Fruit fly (Drosophila melanogaster) whole organism, wandering third instar larva: ENCODE measurements around the gene emei.

Experiments
- CG32264 ChIP-seq: fragments of 200-800 bp; sonication (Bioruptor generic); optimal IDR thresholded peaks from 2 replicates; lab custom pipeline; 2016; ENCODE audit warnings: missing biosample characterization, missing genetic modification characterization
- CG9705 ChIP-seq: fragments of 200-800 bp; sonication (Bioruptor generic); optimal IDR thresholded peaks from 2 replicates; lab custom pipeline; 2018; ENCODE audit warnings: missing biosample characterization, mild to moderate bottlenecking, missing genetic modification characterization
- CrebA ChIP-seq: fragments of 200-800 bp; sonication (Bioruptor generic); optimal IDR thresholded peaks from 2 replicates; lab custom pipeline; 2016; ENCODE audit warnings: missing biosample characterization, mild to moderate bottlenecking, missing genetic modification characterization, borderline replicate concordance
- Dif ChIP-seq: fragments of 200-275, 200-300 bp; sonication (Bioruptor generic); optimal IDR thresholded peaks from 2 replicates; lab custom pipeline; 2018; ENCODE audit warnings: missing biosample characterization, missing genetic modification characterization; ENCODE audit not compliant: partially characterized antibody
- GATAd ChIP-seq: sonication (Bioruptor generic); optimal IDR thresholded peaks from 2 replicates; lab custom pipeline; 2016; ENCODE audit warnings: missing biosample characterization, missing genetic modification characterization
- HLH106 ChIP-seq: fragments of 200-800 bp; optimal IDR thresholded peaks from 3 replicates; lab custom pipeline; 2019; ENCODE audit warnings: missing biosample characterization, mild to moderate bottlenecking, missing genetic modification characterization, moderate library complexity
- Hnf4 ChIP-seq: fragments of 200-800 bp; sonication (Bioruptor generic); optimal IDR thresholded peaks from 2 replicates; lab custom pipeline; 2016; ENCODE audit warnings: missing biosample characterization, mild to moderate bottlenecking, missing genetic modification characterization
- Hr78 ChIP-seq: fragments of >200 bp; optimal IDR thresholded peaks from 2 replicates; lab custom pipeline; 2017; ENCODE audit warnings: missing biosample characterization, missing genetic modification characterization
- Hr83 ChIP-seq: fragments of 200-300 bp; sonication (Bioruptor generic); optimal IDR thresholded peaks from 2 replicates; lab custom pipeline; 2016; ENCODE audit warnings: missing biosample characterization, mild to moderate bottlenecking, missing genetic modification characterization, moderate library complexity; ENCODE audit not compliant: poor library complexity, severe bottlenecking
- Jra ChIP-seq: sonication (Bioruptor generic); optimal IDR thresholded peaks from 2 replicates; lab custom pipeline; 2016; ENCODE audit warnings: missing biosample characterization, missing genetic modification characterization
- Mio ChIP-seq: sonication (Bioruptor generic); optimal IDR thresholded peaks from 2 replicates; lab custom pipeline; 2016; ENCODE audit warnings: missing biosample characterization, missing genetic modification characterization
- Myc ChIP-seq: fragments of >200 bp; optimal IDR thresholded peaks from 2 replicates; lab custom pipeline; 2017
- N ChIP-seq: fragments of >200 bp; optimal IDR thresholded peaks from 2 replicates; lab custom pipeline; 2018; ENCODE audit warnings: missing biosample characterization, missing external identifiers, missing genetic modification characterization
- OdsH ChIP-seq: fragments of 200-800 bp; sonication (Bioruptor generic); optimal IDR thresholded peaks from 2 replicates; lab custom pipeline; 2016; ENCODE audit warnings: missing biosample characterization, mild to moderate bottlenecking, missing genetic modification characterization
- Rel ChIP-seq, 2 experiments: fragments of 200-800 bp; sonication (Bioruptor generic) in 1 of 2; optimal IDR thresholded peaks; 2 replicates in 1 of 2; 3 replicates in 1 of 2; lab custom pipeline; 2016 to 2019; ENCODE audit warnings: mild to moderate bottlenecking in 2 of 2, missing biosample characterization in 2 of 2, missing genetic modification characterization in 2 of 2, moderate library complexity in 1 of 2
- Sp1 ChIP-seq: fragments of 200-800 bp; sonication (Bioruptor generic); optimal IDR thresholded peaks from 3 replicates; lab custom pipeline; 2019; ENCODE audit warnings: missing biosample characterization, mild to moderate bottlenecking, missing genetic modification characterization, moderate library complexity
- Vsx2 ChIP-seq: fragments of 200-300, 225-300 bp; sonication (Bioruptor generic); optimal IDR thresholded peaks from 2 replicates; lab custom pipeline; 2018; ENCODE audit warnings: missing biosample characterization, missing genetic modification characterization; ENCODE audit not compliant: partially characterized antibody
- br ChIP-seq: fragments of 200-800 bp; sonication (Bioruptor generic); optimal IDR thresholded peaks from 2 replicates; lab custom pipeline; 2016; ENCODE audit warnings: missing biosample characterization, missing genetic modification characterization
- brk ChIP-seq: fragments of 200-800 bp; sonication (Bioruptor generic); optimal IDR thresholded peaks from 2 replicates; lab custom pipeline; 2016; ENCODE audit warnings: missing biosample characterization, mild to moderate bottlenecking, missing genetic modification characterization
- dl ChIP-seq, 2 experiments: fragments of 175-275, 200-275 bp in 1 of 2; fragments of 200-275 bp in 1 of 2; sonication (Bioruptor generic); optimal IDR thresholded peaks; lab custom pipeline; 2018; ENCODE audit warnings: mild to moderate bottlenecking in 2 of 2, missing biosample characterization in 2 of 2, missing genetic modification characterization in 2 of 2, moderate library complexity in 2 of 2; ENCODE audit not compliant: partially characterized antibody in 2 of 2, insufficient read depth in 1 of 2
- dmrt93B ChIP-seq: fragments of 200-800 bp; sonication (Bioruptor generic); optimal IDR thresholded peaks from 2 replicates; lab custom pipeline; 2018; ENCODE audit warnings: missing biosample characterization, mild to moderate bottlenecking, missing genetic modification characterization
- dsf ChIP-seq: sonication (Bioruptor generic); optimal IDR thresholded peaks from 2 replicates; lab custom pipeline; 2016; ENCODE audit warnings: missing biosample characterization, missing genetic modification characterization, borderline replicate concordance
- ey ChIP-seq: fragments of 200-800 bp; sonication (Bioruptor generic); optimal IDR thresholded peaks from 2 replicates; lab custom pipeline; 2016; ENCODE audit warnings: missing biosample characterization, missing genetic modification characterization
- foxo ChIP-seq, 2 experiments: fragments of 200-800 bp; sonication (Bioruptor generic); optimal IDR thresholded peaks; 2 replicates in 1 of 2; 3 replicates in 1 of 2; lab custom pipeline; 2016 to 2017; ENCODE audit warnings: missing biosample characterization in 2 of 2, missing genetic modification characterization in 2 of 2
- fru ChIP-seq: fragments of 200-800 bp; sonication (Bioruptor generic); optimal IDR thresholded peaks from 3 replicates; lab custom pipeline; 2016; ENCODE audit warnings: missing biosample characterization, mild to moderate bottlenecking, missing genetic modification characterization
- h ChIP-seq: fragments of 200-800 bp; sonication (Bioruptor generic); optimal IDR thresholded peaks from 3 replicates; lab custom pipeline; 2016; ENCODE audit warnings: missing biosample characterization, mild to moderate bottlenecking, missing genetic modification characterization
- jim ChIP-seq: fragments of 175-275, 200-325 bp; sonication (Bioruptor generic); optimal IDR thresholded peaks from 2 replicates; lab custom pipeline; 2016; ENCODE audit warnings: missing biosample characterization, mild to moderate bottlenecking, missing genetic modification characterization
- lola ChIP-seq: fragments of >200 bp; optimal IDR thresholded peaks from 2 replicates; lab custom pipeline; 2017; ENCODE audit warnings: missing biosample characterization, missing genetic modification characterization
- pan ChIP-seq: fragments of >200 bp; optimal IDR thresholded peaks from 2 replicates; lab custom pipeline; 2017
- psq ChIP-seq: fragments of 200-800 bp; sonication (Bioruptor generic); optimal IDR thresholded peaks from 3 replicates; lab custom pipeline; 2017; ENCODE audit warnings: missing biosample characterization, mild to moderate bottlenecking, missing genetic modification characterization, moderate library complexity
- rgr ChIP-seq: fragments of 200-800 bp; sonication (Bioruptor generic); optimal IDR thresholded peaks from 3 replicates; lab custom pipeline; 2016; ENCODE audit warnings: missing biosample characterization, mild to moderate bottlenecking, missing genetic modification characterization
- sage ChIP-seq: fragments of 200-800 bp; sonication (Bioruptor generic); optimal IDR thresholded peaks from 2 replicates; lab custom pipeline; 2016; ENCODE audit warnings: missing biosample characterization, mild to moderate bottlenecking, missing genetic modification characterization
- sv ChIP-seq: fragments of 200-800 bp; sonication (Bioruptor generic); optimal IDR thresholded peaks from 3 replicates; lab custom pipeline; 2016; ENCODE audit warnings: missing biosample characterization, missing genetic modification characterization
- tai ChIP-seq: sonication (Bioruptor generic); optimal IDR thresholded peaks from 2 replicates; lab custom pipeline; 2016; ENCODE audit warnings: missing biosample characterization, missing genetic modification characterization
- usp ChIP-seq: fragments of >200 bp; optimal IDR thresholded peaks from 2 replicates; lab custom pipeline; 2017; ENCODE audit warnings: missing biosample characterization, missing genetic modification characterization
- woc ChIP-seq: sonication (Bioruptor generic); optimal IDR thresholded peaks from 2 replicates; lab custom pipeline; 2016; ENCODE audit warnings: missing biosample characterization, mild to moderate bottlenecking, missing genetic modification characterization

The emei gene

DNA sequence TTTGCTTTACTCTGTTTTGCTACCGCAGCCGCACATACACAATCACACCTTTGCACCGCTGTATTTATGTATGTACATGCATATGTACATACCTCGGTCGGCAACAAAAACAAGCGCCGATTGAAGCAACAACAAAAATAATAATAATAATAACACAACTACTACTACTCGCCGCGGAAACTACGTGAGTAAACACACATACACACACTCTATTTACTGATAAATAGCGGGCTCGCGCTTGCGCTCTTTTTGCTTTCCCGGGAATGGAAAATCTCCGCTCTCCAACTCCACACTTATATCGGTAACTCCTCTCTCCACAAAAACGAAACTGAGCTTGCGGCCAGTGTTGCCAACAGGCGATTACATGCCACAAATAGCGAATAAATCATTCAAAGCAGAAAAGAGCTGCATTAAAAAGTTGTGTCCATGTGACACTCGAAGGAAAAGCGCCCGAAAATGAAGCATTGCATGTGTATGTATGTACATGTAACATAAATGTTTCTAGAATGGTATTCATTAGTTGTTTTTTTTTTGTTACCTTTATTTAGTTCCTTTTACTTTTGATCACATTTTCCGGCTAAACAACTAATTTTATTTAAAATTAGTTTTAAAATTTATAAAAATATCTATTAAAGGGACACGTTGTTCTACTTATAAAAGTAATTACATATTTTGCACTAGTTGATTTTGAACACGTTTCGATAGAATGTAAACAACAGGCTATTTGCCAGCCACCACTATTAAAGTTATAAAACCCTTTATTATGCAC, 9.3 kb downstream of the emei start (continued):
- peak; percentile 23 for TF ChIP-seq CG9705 (GFP tag; lab: Kevin White, UChicago)
- TF ChIP-seq sage (GFP tag; lab: Kevin White, UChicago), result peak; percentile 33

DNA sequence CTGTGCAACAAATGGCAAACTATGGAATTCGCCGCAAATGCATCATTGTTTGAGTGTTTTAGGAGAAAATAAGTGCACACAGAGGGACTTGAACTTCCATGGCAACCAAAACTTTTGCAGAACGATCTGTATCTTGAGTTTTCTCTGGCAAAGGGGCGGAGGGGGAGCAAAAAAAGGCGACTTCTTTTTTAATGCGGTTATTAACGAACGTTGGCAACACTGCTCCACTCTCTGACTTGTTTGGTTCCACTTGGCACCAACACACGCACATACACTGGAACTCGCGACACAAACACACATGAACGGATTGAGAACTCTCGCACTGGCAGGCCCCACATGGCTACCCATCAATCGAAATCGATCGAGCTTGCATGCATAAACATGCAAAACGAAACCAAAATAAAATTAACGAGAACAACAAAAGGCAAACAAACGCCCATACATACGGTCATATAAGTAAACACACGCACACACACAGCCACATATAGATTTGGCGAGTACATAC, 10.0 kb downstream of the emei start:
- TF ChIP-seq ey, result peak; percentile 18
- TF ChIP-seq HLH106 (tag; lab: Kevin White, UChicago), result peak; percentile 30
- TF ChIP-seq CG32264 (GFP tag; lab: Kevin White, UChicago), result no peak
- TF ChIP-seq dmrt93B (GFP tag; lab: Kevin White, UChicago), result peak; percentile 6
- peak; percentile 41 for TF ChIP-seq psq
- TF ChIP-seq jim (GFP tag; lab: Kevin White, UChicago), result peak; percentile 42

DNA sequence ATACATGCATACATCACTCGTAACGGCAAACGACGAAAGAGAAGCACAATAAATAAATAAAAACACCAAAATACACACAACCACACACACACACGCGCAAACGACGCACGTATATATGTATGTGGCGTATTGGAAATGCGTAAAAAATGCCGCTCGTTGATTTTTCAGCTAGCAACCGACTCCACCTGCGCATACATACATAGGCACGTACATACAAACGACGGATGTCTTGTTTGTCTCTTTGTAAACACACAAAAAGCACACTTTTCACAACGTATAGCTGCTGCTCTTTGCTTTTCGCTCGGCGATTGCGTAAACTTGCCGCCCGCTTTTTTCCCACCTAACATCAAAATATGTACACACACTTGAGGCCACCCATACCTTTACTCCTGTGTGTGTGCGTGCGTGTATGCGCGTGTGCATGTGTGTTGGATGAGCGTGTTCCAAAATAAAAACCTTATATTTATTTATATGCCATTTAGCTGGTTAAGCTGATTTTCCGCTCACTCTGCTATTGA, 10.5 kb downstream of the emei start:
- no peak for TF ChIP-seq Mio
- no peak for TF ChIP-seq sage (GFP tag; lab: Kevin White, UChicago)
- no peak for TF ChIP-seq ey
- no peak for TF ChIP-seq usp (GFP tag; lab: Kevin White, UChicago)
- no peak for TF ChIP-seq rgr
- no peak for TF ChIP-seq woc (GFP tag; lab: Kevin White, UChicago)
- TF ChIP-seq dl (GFP tag; optimal IDR thresholded peaks at IDR 0.05; lab: Kevin White, UChicago; ENCODE audit: insufficient read depth in 1 of 2, partially characterized antibody in 2 of 2), result no peak
- TF ChIP-seq CrebA (GFP tag; lab: Kevin White, UChicago), result no peak
- TF ChIP-seq OdsH (GFP tag; lab: Kevin White, UChicago), result no peak
- peak; percentile 82 for TF ChIP-seq N (GFP tag; lab: Kevin White, UChicago)
- TF ChIP-seq sv (GFP tag; lab: Kevin White, UChicago), result peak; percentile 3
- TF ChIP-seq psq, result peak; percentile 18
- TF ChIP-seq Rel (GFP tag; optimal IDR thresholded peaks at IDR 0.05; lab: Kevin White, UChicago), result no peak
- no peak for TF ChIP-seq Rel (tag; optimal IDR thresholded peaks at IDR 0.05; lab: Kevin White, UChicago)
- no peak for TF ChIP-seq Vsx2 (GFP tag; lab: Kevin White, UChicago)
- no peak for TF ChIP-seq HLH106 (tag; lab: Kevin White, UChicago)
- TF ChIP-seq h (GFP tag; lab: Kevin White, UChicago), result peak; percentile 34
- TF ChIP-seq Hr78 (GFP tag; lab: Kevin White, UChicago), result no peak
- TF ChIP-seq jim (GFP tag; lab: Kevin White, UChicago), result peak; percentile 12
- TF ChIP-seq Sp1, result no peak
- TF ChIP-seq GATAd (GFP tag; lab: Kevin White, UChicago), result no peak

DNA sequence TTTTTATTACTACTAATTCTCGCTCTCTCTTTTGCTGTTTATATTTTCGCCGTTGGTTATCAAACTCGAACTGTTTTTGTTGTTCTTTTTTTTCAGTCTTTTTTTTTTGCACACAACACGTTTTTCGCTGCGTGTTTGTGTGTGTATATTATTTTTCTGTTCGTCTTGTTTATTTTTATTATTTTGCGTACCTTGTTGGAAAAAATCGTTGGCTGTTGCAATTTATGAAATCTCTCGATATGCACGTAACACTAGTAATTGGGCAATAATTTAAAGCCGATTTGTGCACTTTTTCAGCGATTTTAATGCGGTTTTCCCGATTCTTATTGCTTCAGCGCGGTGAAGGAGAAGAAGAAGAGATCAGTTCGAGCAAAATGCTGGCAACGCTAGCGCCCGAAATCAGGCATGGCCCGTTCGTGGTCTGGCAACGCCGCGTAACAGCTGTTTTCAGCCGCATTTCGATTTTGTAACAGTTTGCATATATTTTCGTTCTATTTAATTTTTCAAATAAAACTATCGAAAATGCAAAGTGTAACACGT, 11.0 kb downstream of the emei start, which contains the start of the genes FoxK and mRpL2:
Gene FoxK (minus strand): TSS at position 365 of the 540 bp plus-strand sequence.
Gene mRpL2 (plus strand): TSS at position 429 of the 540 bp plus-strand sequence.
- TF ChIP-seq Vsx2 (GFP tag; lab: Kevin White, UChicago) (no peak), CG32264 (GFP tag; lab: Kevin White, UChicago) (peak; percentile 12), Hr78 (GFP tag; lab: Kevin White, UChicago) (no peak), Dif (peak; percentile 1), fru (GFP tag; lab: Kevin White, UChicago) (peak; percentile 24), ey (no peak), CG9705 (GFP tag; lab: Kevin White, UChicago) (peak; percentile 9), woc (GFP tag; lab: Kevin White, UChicago) (peak; percentile 27), Sp1 (peak; percentile 81), Rel (GFP tag; optimal IDR thresholded peaks at IDR 0.05; lab: Kevin White, UChicago) (peak; percentile 87), Rel (tag; optimal IDR thresholded peaks at IDR 0.05; lab: Kevin White, UChicago) (peak; percentile 78), jim (GFP tag; lab: Kevin White, UChicago) (no peak), usp (GFP tag; lab: Kevin White, UChicago) (no peak), br (GFP tag; lab: Kevin White, UChicago) (no peak), dmrt93B (GFP tag; lab: Kevin White, UChicago) (no peak), Myc (lab: Kevin White, UChicago) (peak; percentile 9), sage (GFP tag; lab: Kevin White, UChicago) (peak; percentile 82), brk (GFP tag; lab: Kevin White, UChicago) (peak; percentile 37), dl (GFP tag; optimal IDR thresholded peaks at IDR 0.05; lab: Kevin White, UChicago; ENCODE audit: insufficient read depth in 1 of 2, partially characterized antibody in 2 of 2) (no peak), Hr83 (GFP tag; lab: Kevin White, UChicago) (no peak), Hnf4 (peak; percentile 46), N (GFP tag; lab: Kevin White, UChicago) (no peak), Jra (GFP tag; lab: Kevin White, UChicago) (peak; percentile 14), h (GFP tag; lab: Kevin White, UChicago) (no peak), pan (lab: Kevin White, UChicago) (no peak), sv (GFP tag; lab: Kevin White, UChicago) (no peak), rgr (peak; percentile 38), HLH106 (tag; lab: Kevin White, UChicago) (peak; percentile 25), dsf (peak; percentile 41), psq (peak; percentile 55), tai (GFP tag; lab: Kevin White, UChicago) (no peak), foxo (GFP tag; optimal IDR thresholded peaks at IDR 0.05; lab: Kevin White, UChicago) (peak; percentile 25 to 56), GATAd (GFP tag; lab: Kevin White, UChicago) (no peak), lola (GFP tag; lab: Kevin White, UChicago) (no peak)
